Worm (Caenorhabditis elegans) whole organism, L4/young adult: ENCODE measurements around the gene R166.2.

Source experiments
- W03F9.2 ChIP-seq: fragments of 150-350 bp; optimal IDR thresholded peaks from 2 replicates; lab custom pipeline; 2014; ENCODE audit warnings: missing biosample characterization, missing genetic modification characterization
- him-1 ChIP-seq: sonication (generic microtip); optimal IDR thresholded peaks from 2 replicates; lab custom pipeline; 2016; ENCODE audit warnings: missing genotype, missing genetic modification reagents, missing genetic modification characterization, missing compliant biosample characterization

DNA sequence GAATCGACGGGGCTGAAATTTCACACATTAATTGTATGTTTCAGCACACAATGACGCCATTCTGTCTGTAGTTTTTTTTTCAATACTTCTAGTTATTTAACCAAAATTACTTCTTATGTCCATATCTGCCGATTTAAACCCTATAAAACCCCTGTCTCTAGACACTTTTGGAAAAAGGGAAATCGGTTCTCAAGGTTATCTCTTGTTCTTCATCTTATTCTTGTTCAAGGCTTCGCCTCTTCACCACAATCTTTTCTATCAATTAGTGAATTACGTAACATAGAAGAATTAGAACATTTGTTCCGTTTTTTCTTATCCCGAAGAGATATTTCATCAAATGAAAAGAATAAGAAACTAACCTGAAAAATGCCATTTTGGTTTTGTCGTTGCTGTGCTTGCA is 36.8 kb downstream of the R166.2 start:
- no peak for TF ChIP-seq him-1 (tag; lab: Kevin White, UChicago)
- TF ChIP-seq W03F9.2 (tag; lab: Kevin White, UChicago): no peak
